Worm (Caenorhabditis elegans): ENCODE data around the gene sre-52.

The sre-52 gene

DNA sequence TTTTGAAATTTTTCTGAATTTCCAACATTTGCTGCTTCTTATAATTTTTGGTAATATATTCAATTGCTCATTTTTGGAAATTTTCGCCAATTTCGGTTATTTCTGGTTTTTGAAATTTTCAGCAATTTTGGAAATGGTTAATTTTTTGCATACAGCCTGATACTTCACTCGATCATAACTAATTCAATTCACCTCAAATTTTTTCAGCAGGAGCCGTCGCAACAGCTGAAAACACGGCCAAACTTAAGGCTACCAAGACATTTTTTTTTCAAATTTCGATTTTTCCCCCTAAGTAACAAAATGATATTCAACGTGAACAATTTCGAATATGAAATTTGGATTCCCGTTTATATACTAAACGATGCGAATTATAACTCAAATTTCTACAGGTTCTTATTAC lies at the start of gene sre-52:
Gene sre-52 (plus strand): TSS at position 301 of the 400 bp plus-strand sequence.
- no peak for TF ChIP-seq sma-3 (GFP tag; optimal IDR thresholded peaks at IDR 0.05)
- TF ChIP-seq nhr-77 (tag; optimal IDR thresholded peaks at IDR 0.05) = no peak
- no peak for TF ChIP-seq ztf-11 (tag; optimal IDR thresholded peaks at IDR 0.05)

DNA sequence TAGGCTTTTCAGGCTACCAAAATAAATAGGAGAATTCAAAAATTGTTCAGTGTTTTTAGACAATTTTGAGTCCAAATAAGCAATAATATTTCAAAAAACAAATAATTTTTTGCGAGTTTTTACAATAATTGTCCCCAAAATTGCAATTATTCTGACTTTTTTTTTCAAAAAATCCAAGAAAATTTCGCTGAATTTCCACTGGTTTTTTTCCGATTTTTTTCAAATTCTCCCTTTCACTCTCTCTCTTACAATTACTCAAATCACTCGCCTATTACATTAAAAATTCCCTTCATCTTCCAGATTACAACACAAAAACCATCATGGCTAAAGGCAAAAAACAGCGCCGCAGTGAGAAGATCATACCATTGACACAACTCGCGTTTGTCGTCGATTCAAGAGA lies 46.4 kb upstream of the sre-52 start, which contains the start of gene Y57A10A.31:
Gene Y57A10A.31 (plus strand): TSS at position 301 of the 400 bp plus-strand sequence.
- TF ChIP-seq nhr-21 (tag; optimal IDR thresholded peaks at IDR 0.05) (no peak), C34F6.9 (tag; optimal IDR thresholded peaks at IDR 0.05) (no peak), fos-1 (tag; optimal IDR thresholded peaks at IDR 0.05) (no peak), crh-2 (tag; optimal IDR thresholded peaks at IDR 0.05) (no peak), nhr-237 (tag; optimal IDR thresholded peaks at IDR 0.05) (no peak), snpc-4 (tag; optimal IDR thresholded peaks at IDR 0.05) (no peak), lsy-2 (tag; optimal IDR thresholded peaks at IDR 0.05) (no peak), Y55F3AM.14 (GFP tag; optimal IDR thresholded peaks at IDR 0.05) (no peak), zag-1 (tag; optimal IDR thresholded peaks at IDR 0.05) (no peak), egl-27 (tag; optimal IDR thresholded peaks at IDR 0.05) (no peak), elt-1 (tag; optimal IDR thresholded peaks at IDR 0.05) (no peak), sma-3 (GFP tag; optimal IDR thresholded peaks at IDR 0.05) (no peak)

DNA sequence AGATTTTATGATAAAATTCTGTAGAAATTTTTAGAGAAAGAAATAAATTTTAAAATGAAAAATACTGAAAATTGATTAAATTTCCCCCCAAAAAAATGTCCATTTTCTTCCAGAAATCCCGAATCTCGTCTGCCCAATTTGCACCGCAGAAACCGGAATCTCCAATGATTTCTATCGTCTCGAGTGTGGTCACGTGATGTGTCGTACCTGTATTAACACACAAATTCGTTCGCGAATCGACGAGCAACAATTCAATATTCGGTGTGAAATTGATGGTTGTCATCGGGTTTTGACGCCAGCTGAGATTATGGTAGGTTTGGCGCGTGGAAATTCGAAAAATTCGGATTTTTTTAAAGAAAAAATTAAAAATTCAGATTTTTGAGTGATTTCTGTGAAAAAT lies 38.9 kb upstream of the sre-52 start:
- TF ChIP-seq mdl-1 (tag; optimal IDR thresholded peaks at IDR 0.05) = no peak
- no peak for TF ChIP-seq zag-1 (tag; optimal IDR thresholded peaks at IDR 0.05)
- no peak for TF ChIP-seq Y55F3AM.14 (GFP tag; optimal IDR thresholded peaks at IDR 0.05)
- TF ChIP-seq lin-11 (tag; optimal IDR thresholded peaks at IDR 0.05) = no peak
- no peak for TF ChIP-seq unc-55 (GFP tag; optimal IDR thresholded peaks at IDR 0.05)
- TF ChIP-seq crh-2 (tag; optimal IDR thresholded peaks at IDR 0.05) = no peak
- TF ChIP-seq C34F6.9 (tag; optimal IDR thresholded peaks at IDR 0.05) = no peak
- TF ChIP-seq lsy-2 (tag; optimal IDR thresholded peaks at IDR 0.05) = no peak
- TF ChIP-seq snpc-4 (tag; optimal IDR thresholded peaks at IDR 0.05) = no peak

DNA sequence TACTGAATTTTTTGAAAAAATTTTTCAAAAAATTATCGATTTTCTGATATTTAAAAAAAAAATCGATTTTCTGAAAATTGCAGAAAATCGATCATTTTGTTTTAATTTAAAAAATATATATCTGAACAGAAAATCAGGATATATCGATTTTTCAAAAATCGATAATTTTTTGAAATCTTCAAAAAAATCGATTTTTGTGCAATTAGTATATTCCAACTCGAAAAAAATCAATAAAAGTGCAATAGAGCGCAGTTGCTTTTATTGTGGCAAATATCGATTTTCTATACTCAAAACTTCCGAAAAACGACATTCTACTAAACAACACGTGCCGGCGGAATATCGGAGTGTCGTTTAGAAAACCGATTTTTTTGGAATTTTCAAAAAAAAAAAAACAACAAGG lies 34.9 kb upstream of the sre-52 start:
- TF ChIP-seq fos-1 (tag; optimal IDR thresholded peaks at IDR 0.05) (no peak), nhr-23 (tag; optimal IDR thresholded peaks at IDR 0.05) (no peak), elt-3 (tag; optimal IDR thresholded peaks at IDR 0.05) (no peak), peb-1 (tag; optimal IDR thresholded peaks at IDR 0.05) (no peak), F13H6.1 (tag; optimal IDR thresholded peaks at IDR 0.05) (no peak)

ce11 chrII:12301233-12301632 lies 34.3 kb upstream of the sre-52 start:
- no peak for TF ChIP-seq gmeb-1 (tag; optimal IDR thresholded peaks at IDR 0.05)

- no peak for TF ChIP-seq skn-1 (tag; optimal IDR thresholded peaks at IDR 0.05)
Observed at ce11 chrII:12302354-12302753, 33.2 kb upstream of the sre-52 start, which contains the start of gene C50E10.1. Gene C50E10.1 (minus strand): TSS chrII:12302454.

DNA sequence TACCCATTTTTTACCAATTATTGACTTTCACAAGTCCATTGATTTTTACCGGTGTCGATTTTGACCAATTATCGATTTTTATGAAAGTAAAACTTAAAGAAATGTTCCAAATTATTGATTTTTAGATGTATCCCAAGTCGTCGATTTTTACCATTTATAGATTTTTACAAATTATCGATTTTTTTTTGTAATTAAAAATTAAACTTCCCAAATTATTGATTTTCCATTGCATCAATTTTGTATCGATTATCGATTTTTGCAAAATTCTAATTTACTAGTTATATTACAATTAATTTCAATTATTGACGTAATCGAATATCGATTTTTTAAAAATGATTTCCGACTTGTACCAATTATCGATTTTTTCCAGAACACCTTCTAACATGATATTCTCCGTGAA lies 32.4 kb upstream of the sre-52 start, which contains the start of gene sre-50:
Gene sre-50 (plus strand): TSS at position 384 of the 400 bp plus-strand sequence.
- no peak for TF ChIP-seq fos-1 (tag; optimal IDR thresholded peaks at IDR 0.05)

DNA sequence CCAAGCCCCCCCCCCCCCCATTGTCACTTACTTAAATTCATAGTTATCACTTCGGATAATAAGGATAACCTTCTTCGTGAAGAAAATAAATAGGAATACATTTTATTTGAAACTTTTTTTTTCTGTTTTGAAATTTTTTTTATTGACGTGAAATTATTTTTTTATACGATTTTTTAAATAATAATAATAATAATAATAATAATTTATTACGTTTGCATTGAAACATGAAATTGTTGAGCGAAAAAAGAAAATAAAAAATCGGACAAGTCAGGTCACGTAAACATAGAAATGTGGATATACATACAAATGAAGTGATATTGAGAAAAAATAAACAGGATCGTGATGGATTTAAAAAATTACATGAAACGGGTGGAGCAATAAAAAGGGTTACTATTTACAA lies 25.9 kb upstream of the sre-52 start, which contains the start of gene C50E10.2:
Gene C50E10.2 (minus strand): TSS at position 101 of the 400 bp plus-strand sequence.
- TF ChIP-seq Y55F3AM.14 (GFP tag; optimal IDR thresholded peaks at IDR 0.05) (no peak), egl-27 (tag; optimal IDR thresholded peaks at IDR 0.05) (no peak), unc-62 (GFP tag; optimal IDR thresholded peaks at IDR 0.05) (no peak), dmd-4 (tag; optimal IDR thresholded peaks at IDR 0.05) (no peak), sem-4 (tag; optimal IDR thresholded peaks at IDR 0.05) (no peak), ceh-82 (tag; optimal IDR thresholded peaks at IDR 0.05) (no peak), blmp-1 (tag; optimal IDR thresholded peaks at IDR 0.05; ENCODE audit: insufficient read depth) (no peak), mdl-1 (tag; optimal IDR thresholded peaks at IDR 0.05) (no peak), snpc-4 (tag; optimal IDR thresholded peaks at IDR 0.05) (no peak), alr-1 (tag; optimal IDR thresholded peaks at IDR 0.05) (no peak)
